Worm (Caenorhabditis elegans) whole organism, L4/young adult: ENCODE data around the gene srz-105.
"Not testable (repeated sequence)": the region's sequence is repeated elsewhere in the genome, so short reads cannot be mapped to it uniquely, and the experiment has no call there.

Experiments
- W03F9.2 ChIP-seq: fragments of 150-350 bp; optimal IDR thresholded peaks from 2 replicates; lab custom pipeline; 2014; ENCODE audit warnings: missing biosample characterization, missing genetic modification characterization
- dao-5 ChIP-seq: sonication (generic microtip); optimal IDR thresholded peaks from 2 replicates; lab custom pipeline; 2016; ENCODE audit warnings: missing genotype, missing genetic modification characterization, moderate library complexity, missing compliant biosample characterization
- him-1 ChIP-seq: sonication (generic microtip); optimal IDR thresholded peaks from 2 replicates; lab custom pipeline; 2016; ENCODE audit warnings: missing genotype, missing genetic modification reagents, missing genetic modification characterization, missing compliant biosample characterization

Gene srz-105

DNA sequence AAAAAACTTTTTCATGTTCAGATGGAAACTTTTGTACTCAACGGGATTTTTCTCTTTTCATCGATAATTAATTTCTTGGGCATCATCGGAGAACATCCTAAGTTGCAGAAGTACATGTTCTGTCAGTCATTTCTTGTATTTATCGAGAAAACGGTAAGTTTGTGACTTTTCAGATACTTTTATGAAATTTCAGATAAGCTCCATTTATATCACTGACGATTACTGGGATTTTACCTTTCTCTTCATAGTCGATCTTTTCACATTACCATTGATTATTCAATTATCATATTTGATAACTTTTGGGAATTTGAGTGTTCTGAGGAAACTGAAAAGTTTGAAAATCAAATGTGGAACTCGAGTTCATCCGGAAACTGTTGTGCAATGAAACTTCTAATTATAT lies at the start of gene srz-105:
TSS of gene srz-105 (plus strand) at position 301 of the 400 bp plus-strand sequence.
- TF ChIP-seq dao-5 (tag; lab: Kevin White, UChicago) (no peak), W03F9.2 (tag; lab: Kevin White, UChicago) (no peak), him-1 (no peak)

DNA sequence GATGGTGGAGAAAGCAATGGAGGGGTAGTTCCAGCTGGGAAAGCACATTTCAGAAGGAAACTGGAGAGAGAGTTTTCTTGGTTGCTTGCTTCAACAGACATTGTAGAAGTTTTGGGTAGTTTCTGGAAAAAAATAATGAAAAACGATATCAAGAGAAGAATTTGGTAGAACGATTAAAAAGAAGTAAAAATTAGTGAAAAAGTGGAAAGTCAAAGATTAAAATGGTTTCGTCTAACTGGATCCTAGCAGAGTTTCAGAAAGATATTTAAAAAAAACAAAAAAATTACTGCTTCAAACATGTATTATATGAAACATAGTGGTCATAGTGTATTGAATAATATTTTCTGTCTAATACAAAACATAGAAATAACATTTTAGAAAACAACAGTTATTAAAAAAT lies 47.4 kb upstream of the srz-105 start, which contains the start of gene F38C2.7:
TSS of gene F38C2.7 (minus strand) at position 101 of the 400 bp plus-strand sequence.
- TF ChIP-seq dao-5 (tag; lab: Kevin White, UChicago) (no peak), him-1 (no peak), W03F9.2 (tag; lab: Kevin White, UChicago) (no peak)

ce11 chrIV:16277902-16278301 lies 46.8 kb upstream of the srz-105 start, which contains the start of gene ccch-2:
Gene ccch-2, plus strand, starts transcription at chrIV:16278202.
- TF ChIP-seq W03F9.2 (tag; lab: Kevin White, UChicago): no peak
- TF ChIP-seq him-1: no peak
- no peak for TF ChIP-seq dao-5 (tag; lab: Kevin White, UChicago)

DNA sequence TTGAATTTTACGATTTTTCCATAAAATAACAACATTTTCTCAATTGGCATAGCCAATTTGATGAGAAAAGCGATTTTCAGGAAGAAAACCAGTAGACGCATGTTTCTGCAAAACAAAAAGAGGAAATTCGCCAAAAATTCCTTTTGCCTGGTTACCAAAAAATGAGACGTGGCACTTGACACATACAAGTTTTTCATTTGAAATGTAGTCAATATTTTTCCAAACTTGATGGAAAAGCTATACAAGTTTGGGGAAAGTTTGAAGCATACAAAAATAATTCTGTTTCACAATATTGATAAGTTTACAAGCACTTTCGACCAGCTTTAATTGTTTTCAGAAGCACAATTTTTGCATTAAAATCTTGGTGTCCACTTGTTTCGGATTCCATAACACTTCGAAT lies 44.1 kb upstream of the srz-105 start, which contains the start of gene clec-191:
TSS of gene clec-191 (minus strand) at position 101 of the 400 bp plus-strand sequence.
- TF ChIP-seq dao-5 (tag; lab: Kevin White, UChicago) (no peak), him-1 (no peak), W03F9.2 (tag; lab: Kevin White, UChicago) (no peak)

DNA sequence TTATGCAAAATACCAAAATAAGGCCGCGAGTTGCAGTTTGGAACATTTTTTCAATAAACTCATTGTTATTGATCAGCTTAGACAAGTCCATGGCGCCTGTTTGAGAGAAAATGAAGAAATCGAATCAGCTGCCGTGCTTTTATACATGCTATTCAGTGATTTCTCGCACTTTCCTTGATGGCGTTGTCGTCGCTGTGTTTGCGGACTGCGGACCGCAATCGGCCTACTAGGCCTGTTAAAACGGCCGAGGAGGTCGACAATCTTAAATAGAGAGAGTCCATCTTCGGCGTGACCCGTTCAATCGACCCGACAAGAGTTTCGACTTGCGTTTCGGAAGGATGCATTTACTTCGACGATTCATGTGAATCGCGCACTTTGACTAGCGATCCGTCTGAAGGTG lies 33.9 kb upstream of the srz-105 start, which contains the start of gene srz-75:
TSS of gene srz-75 (minus strand) at position 101 of the 400 bp plus-strand sequence.
- TF ChIP-seq dao-5 (tag; lab: Kevin White, UChicago) (no peak), W03F9.2 (tag; lab: Kevin White, UChicago) (no peak), him-1 (no peak)

DNA sequence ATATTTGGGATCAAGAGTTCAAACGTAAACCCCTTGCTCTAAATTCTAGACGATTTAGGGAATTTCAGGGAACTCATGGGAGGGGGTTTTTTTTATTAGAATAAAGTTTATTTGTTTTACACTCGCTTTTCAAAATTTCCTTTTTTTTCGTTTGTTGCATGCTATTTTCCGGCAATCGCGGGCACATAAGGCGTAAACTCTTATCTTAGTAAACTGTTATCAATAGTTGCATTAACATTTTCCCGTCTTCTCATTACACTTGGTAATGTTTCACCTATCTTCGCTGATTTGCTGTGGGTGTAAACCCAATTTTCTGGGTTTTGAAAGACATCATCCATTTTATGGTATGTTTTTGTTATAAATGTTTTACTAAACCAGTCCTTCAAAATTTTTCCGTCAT lies 30.8 kb upstream of the srz-105 start:
- no peak for TF ChIP-seq W03F9.2 (tag; lab: Kevin White, UChicago)

DNA sequence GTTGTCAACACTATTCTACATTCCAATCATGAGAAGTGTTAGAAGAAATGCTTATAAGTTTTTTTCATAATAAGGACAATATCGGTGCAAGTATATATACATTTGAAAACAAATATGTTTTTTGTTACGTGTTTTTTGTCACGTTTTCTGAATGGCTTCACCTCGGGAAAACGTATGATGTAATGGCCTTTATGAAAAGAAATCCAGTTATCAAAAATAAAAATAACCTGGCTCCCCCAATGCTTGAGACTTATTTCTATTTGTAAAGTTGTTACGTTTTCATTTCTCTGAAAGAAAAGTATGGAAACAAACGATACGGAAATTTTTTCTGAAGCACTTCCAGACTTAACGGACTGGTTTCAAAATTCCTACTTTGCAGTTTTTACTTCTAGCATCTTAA lies 25.8 kb upstream of the srz-105 start, which contains the start of gene srz-72:
TSS of gene srz-72 (plus strand) at position 301 of the 400 bp plus-strand sequence.
- no peak for TF ChIP-seq W03F9.2 (tag; lab: Kevin White, UChicago)
- no peak for TF ChIP-seq dao-5 (tag; lab: Kevin White, UChicago)
- no peak for TF ChIP-seq him-1

ce11 chrIV:16306918-16307317 lies 17.8 kb upstream of the srz-105 start:
- TF ChIP-seq him-1 (no peak), dao-5 (tag; lab: Kevin White, UChicago) (no peak), W03F9.2 (tag; lab: Kevin White, UChicago) (no peak)

DNA sequence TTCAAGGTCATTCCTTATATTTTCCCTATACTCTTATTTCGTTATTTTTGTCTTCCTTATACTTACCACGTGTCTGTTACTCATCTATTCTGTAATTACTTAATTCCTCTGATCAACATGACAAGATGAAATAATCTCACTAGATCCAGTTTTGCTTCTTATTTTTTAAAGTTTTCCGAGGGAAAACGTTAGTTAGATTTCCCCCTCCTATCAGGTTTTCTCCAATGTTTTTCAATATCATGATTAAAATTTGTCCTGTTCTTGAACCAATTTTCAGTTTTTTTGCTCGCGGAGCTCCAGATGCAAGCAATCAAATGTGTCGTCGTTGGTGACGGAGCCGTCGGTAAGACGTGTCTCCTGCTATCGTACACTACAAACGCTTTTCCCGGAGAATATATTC lies 16.8 kb upstream of the srz-105 start, which contains the start of gene rac-2:
TSS of gene rac-2 (plus strand) at position 301 of the 400 bp plus-strand sequence.
- TF ChIP-seq dao-5 (tag; lab: Kevin White, UChicago); him-1; W03F9.2 (tag; lab: Kevin White, UChicago): not testable (repeated sequence)

DNA sequence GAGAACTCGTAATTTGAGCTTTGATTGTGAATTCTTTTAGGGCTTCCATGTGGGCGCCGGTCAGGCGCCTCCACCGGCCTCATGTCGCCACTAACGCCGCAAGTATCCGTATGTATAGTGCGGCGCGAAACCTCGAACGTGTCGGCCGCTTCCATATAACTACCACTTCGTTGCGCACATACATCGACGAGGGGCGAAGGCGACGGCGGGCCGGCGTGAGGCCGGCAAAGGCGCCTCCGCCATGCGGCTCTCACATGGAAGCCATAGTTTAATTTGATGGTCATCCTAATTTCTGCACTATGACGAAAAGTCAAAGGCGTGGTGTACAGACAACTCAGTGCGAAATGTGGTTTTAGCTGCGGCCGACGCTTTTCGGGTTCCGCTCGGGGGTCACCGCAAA lies 14.6 kb upstream of the srz-105 start:
- no peak for TF ChIP-seq dao-5 (tag; lab: Kevin White, UChicago)
- TF ChIP-seq him-1: no peak
- TF ChIP-seq W03F9.2 (tag; lab: Kevin White, UChicago): no peak

- no peak for TF ChIP-seq him-1
- TF ChIP-seq W03F9.2 (tag; lab: Kevin White, UChicago): no peak
- TF ChIP-seq dao-5 (tag; lab: Kevin White, UChicago): no peak
These were observed 4.3 kb upstream of the srz-105 start, which contains the start of gene K03D3.5 for ce11 chrIV:16320410-16320809. Gene K03D3.5, minus strand, starts transcription at chrIV:16320510.

DNA sequence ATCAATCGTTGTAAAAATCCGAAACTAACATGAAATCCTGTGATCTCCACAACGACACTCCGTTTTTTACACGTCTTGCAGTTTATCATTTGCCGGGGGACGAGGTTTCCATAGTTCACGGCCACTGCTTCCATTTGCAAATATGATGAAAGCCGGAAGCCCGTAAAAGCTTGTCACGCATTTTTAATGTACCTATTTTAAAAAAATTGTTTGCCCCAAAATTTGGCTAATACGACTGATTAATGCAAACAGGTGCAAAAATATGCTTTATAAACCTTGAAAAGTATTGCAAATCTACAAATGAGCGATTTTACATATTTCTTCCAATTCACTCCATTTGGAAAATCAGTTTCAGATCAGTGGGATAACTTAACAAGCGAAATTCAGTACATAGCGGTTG lies 3.8 kb upstream of the srz-105 start, which contains the start of gene srz-61:
TSS of gene srz-61 (plus strand) at position 301 of the 400 bp plus-strand sequence.
- no peak for TF ChIP-seq W03F9.2 (tag; lab: Kevin White, UChicago)
- TF ChIP-seq dao-5 (tag; lab: Kevin White, UChicago): no peak
- no peak for TF ChIP-seq him-1

- TF ChIP-seq W03F9.2 (tag; lab: Kevin White, UChicago) (no peak), him-1 (no peak), dao-5 (tag; lab: Kevin White, UChicago) (no peak)
These were observed 1.3 kb upstream of the srz-105 start, which contains the start of gene srz-104 for ce11 chrIV:16323373-16323772. Gene srz-104, plus strand, starts transcription at chrIV:16323673.

DNA sequence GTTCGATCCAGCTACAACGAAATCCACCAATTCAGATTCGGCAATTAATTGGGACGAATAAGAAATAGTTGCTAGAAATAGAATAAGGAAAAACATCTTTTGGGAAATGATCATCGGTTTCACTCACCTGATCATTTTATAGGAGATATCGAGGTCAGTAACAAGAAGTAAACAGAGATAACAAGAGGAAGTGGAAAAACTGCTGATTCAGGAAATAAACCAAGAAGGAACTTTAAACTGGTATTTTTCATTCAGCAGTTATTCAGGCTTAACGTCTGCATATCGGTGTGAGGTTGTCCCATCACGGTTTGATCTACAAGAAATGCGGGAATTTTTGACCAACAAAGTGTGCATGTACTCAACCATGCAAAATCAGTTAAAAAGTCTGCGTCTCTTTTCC lies 3.8 kb downstream of the srz-105 start, which contains the start of gene K03D3.2:
TSS of gene K03D3.2 (minus strand) at position 101 of the 400 bp plus-strand sequence.
- TF ChIP-seq him-1: no peak
- TF ChIP-seq W03F9.2 (tag; lab: Kevin White, UChicago): no peak
- no peak for TF ChIP-seq dao-5 (tag; lab: Kevin White, UChicago)

DNA sequence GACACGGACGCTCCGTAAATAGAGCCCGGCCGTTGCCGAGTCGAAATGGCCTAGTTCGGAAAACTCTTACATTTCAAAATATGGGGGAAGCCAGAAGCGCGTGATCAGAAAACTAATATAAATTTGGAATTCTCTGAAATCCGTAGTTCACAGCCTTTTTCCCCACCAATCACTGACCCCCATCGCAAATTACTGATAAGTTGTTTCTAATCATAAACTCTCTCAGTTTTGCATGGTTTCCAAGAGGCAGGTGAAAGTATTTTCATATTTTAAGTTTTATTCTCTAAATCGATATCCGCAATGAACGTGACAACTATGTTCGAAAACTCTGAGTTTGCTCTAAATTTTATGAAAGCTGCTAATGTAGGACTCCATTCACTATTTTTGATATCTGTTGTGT lies 4.5 kb downstream of the srz-105 start, which contains the start of gene srz-74:
TSS of gene srz-74 (plus strand) at position 301 of the 400 bp plus-strand sequence.
- TF ChIP-seq dao-5 (tag; lab: Kevin White, UChicago) (no peak), W03F9.2 (tag; lab: Kevin White, UChicago) (no peak), him-1 (no peak)
